Worm (Caenorhabditis elegans) whole organism, L3 larva: Measurements from ENCODE around the gene T04G9.7.

Source experiments
- ceh-16 ChIP-seq: sonication (generic microtip); optimal IDR thresholded peaks from 2 replicates; lab custom pipeline; 2017; ENCODE audit warnings: missing biosample characterization, missing genetic modification characterization
- ceh-9 ChIP-seq: sonication (generic microtip); optimal IDR thresholded peaks from 2 replicates; lab custom pipeline; 2018; ENCODE audit warnings: missing biosample characterization, missing genetic modification characterization
- daf-12 ChIP-seq: fragments of 150-350 bp; optimal IDR thresholded peaks from 2 replicates; lab custom pipeline; 2014; ENCODE audit warnings: missing biosample characterization, missing genetic modification reagents, missing genetic modification characterization
- nhr-28 ChIP-seq: fragments of 150-350 bp; optimal IDR thresholded peaks from 2 replicates; lab custom pipeline; 2014; ENCODE audit warnings: missing biosample characterization, missing genetic modification characterization
- nhr-67 ChIP-seq: fragments of 150-350 bp; optimal IDR thresholded peaks from 2 replicates; lab custom pipeline; 2014; ENCODE audit warnings: missing biosample characterization, missing genetic modification characterization
- nhr-76 ChIP-seq: fragments of 150-350 bp; sonication (generic microtip); optimal IDR thresholded peaks from 5 replicates; lab custom pipeline; 2014; ENCODE audit warnings: missing biosample characterization, missing genetic modification characterization
- snpc-4 ChIP-seq: fragments of 150-350 bp; optimal IDR thresholded peaks from 2 replicates; lab custom pipeline; 2014; ENCODE audit warnings: missing biosample characterization, missing genetic modification characterization
- ztf-11 ChIP-seq: fragments of 150-350 bp; optimal IDR thresholded peaks from 2 replicates; lab custom pipeline; 2014; ENCODE audit warnings: missing biosample characterization, missing genetic modification characterization

DNA sequence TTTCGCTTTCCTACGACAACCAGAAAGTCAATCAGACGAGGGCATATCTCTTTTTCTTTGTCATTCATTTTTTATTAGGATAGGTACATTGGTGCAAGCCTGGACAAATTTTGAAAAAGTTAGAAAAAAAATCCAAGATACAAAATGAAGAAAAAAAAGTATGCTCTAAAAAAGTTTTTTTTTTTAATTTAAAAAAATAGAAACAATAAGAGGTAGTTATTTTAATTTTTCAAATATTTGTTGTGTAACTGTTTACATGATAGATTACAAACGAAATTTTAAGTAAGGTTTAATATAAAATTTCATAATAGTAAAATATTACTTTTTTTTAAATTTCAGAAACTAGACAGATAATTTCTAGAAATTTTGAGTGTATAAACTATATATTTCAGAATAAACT, 11.0 kb upstream of the T04G9.7 start, which contains the start of gene aex-3:
- TF ChIP-seq daf-12 (no peak), ceh-9 (tag; lab: Kevin White, UChicago) (no peak), snpc-4 (tag; lab: Kevin White, UChicago) (no peak), nhr-67 (tag; lab: Kevin White, UChicago) (no peak), nhr-76 (tag; lab: Kevin White, UChicago) (no peak), ztf-11 (no peak), ceh-16 (tag; lab: Kevin White, UChicago) (no peak), nhr-28 (tag; lab: Kevin White, UChicago) (no peak)
